Worm (Caenorhabditis elegans) whole organism, L3 larva: ENCODE data around the gene fax-1.

Experiments used
- R02D3.7 ChIP-seq: fragments of 150-350 bp; optimal IDR thresholded peaks from 2 replicates; lab custom pipeline; 2014; ENCODE audit warnings: missing biosample characterization, missing genetic modification characterization
- ZK546.5 ChIP-seq: sonication (generic microtip); optimal IDR thresholded peaks from 2 replicates; lab custom pipeline; 2017; ENCODE audit warnings: missing biosample characterization, missing genetic modification characterization
- aly-2 ChIP-seq: fragments of 150-350 bp; optimal IDR thresholded peaks from 2 replicates; lab custom pipeline; 2014; ENCODE audit warnings: missing biosample characterization, missing genetic modification characterization
- ama-1 ChIP-seq: fragments of 150-350 bp; optimal IDR thresholded peaks from 2 replicates; lab custom pipeline; 2018
- ceh-16 ChIP-seq: sonication (generic microtip); optimal IDR thresholded peaks from 2 replicates; lab custom pipeline; 2017; ENCODE audit warnings: missing biosample characterization, missing genetic modification characterization
- ceh-82 ChIP-seq: fragments of 150-350 bp; optimal IDR thresholded peaks from 2 replicates; lab custom pipeline; 2014; ENCODE audit warnings: missing biosample characterization, missing genetic modification characterization
- ceh-9 ChIP-seq: sonication (generic microtip); optimal IDR thresholded peaks from 2 replicates; lab custom pipeline; 2018; ENCODE audit warnings: missing biosample characterization, missing genetic modification characterization
- egl-27 ChIP-seq: sonication (generic microtip); optimal IDR thresholded peaks from 4 replicates; lab custom pipeline; 2017; ENCODE audit warnings: missing biosample characterization, missing genetic modification reagents, missing genetic modification characterization
- elt-1 ChIP-seq: fragments of 150-350 bp; optimal IDR thresholded peaks from 2 replicates; lab custom pipeline; 2014; ENCODE audit warnings: missing biosample characterization, missing genetic modification characterization
- elt-2 ChIP-seq: sonication (generic microtip); optimal IDR thresholded peaks from 2 replicates; lab custom pipeline; 2016; ENCODE audit warnings: missing genetic modification reagents, mild to moderate bottlenecking, missing genetic modification characterization, missing compliant biosample characterization
- elt-3 ChIP-seq, 3 experiments: fragments of 150-350 bp in 1 of 3; sonication (generic microtip) in 2 of 3; optimal IDR thresholded peaks; 2 replicates in 2 of 3; 4 replicates in 1 of 3; lab custom pipeline; 2014 to 2017; ENCODE audit warnings: missing biosample characterization in 3 of 3, missing genetic modification characterization in 3 of 3
- eor-1 ChIP-seq, 2 experiments: fragments of 150-350 bp; optimal IDR thresholded peaks; 2 replicates each; lab custom pipeline; 2014 to 2018; ENCODE audit warnings: missing biosample characterization in 2 of 2, missing genetic modification characterization in 2 of 2
- fkh-10 ChIP-seq: sonication (generic microtip); optimal IDR thresholded peaks from 2 replicates; lab custom pipeline; 2017; ENCODE audit warnings: missing biosample characterization, missing genetic modification reagents, missing genetic modification characterization
- fos-1 ChIP-seq: fragments of 150-350 bp; optimal IDR thresholded peaks from 2 replicates; lab custom pipeline; 2014; ENCODE audit warnings: missing biosample characterization, missing genetic modification characterization
- jun-1 ChIP-seq: fragments of 150-350 bp; optimal IDR thresholded peaks from 2 replicates; lab custom pipeline; 2014; ENCODE audit warnings: missing biosample characterization, missing genetic modification reagents, missing genetic modification characterization
- lin-15B ChIP-seq: fragments of 150-350 bp; optimal IDR thresholded peaks from 2 replicates; lab custom pipeline; 2014; ENCODE audit warnings: missing biosample characterization, missing genetic modification characterization
- lsy-12 ChIP-seq: sonication (generic microtip); optimal IDR thresholded peaks from 2 replicates; lab custom pipeline; 2016; ENCODE audit warnings: mild to moderate bottlenecking, missing genetic modification characterization, missing compliant biosample characterization
- mdl-1 ChIP-seq: fragments of 150-350 bp; optimal IDR thresholded peaks from 2 replicates; lab custom pipeline; 2014; ENCODE audit warnings: missing biosample characterization, missing genetic modification characterization
- mml-1 ChIP-seq: fragments of 150-350 bp; sonication (generic microtip); optimal IDR thresholded peaks from 3 replicates; lab custom pipeline; 2014; ENCODE audit warnings: missing biosample characterization, missing genetic modification characterization
- nfya-1 ChIP-seq: sonication (generic microtip); optimal IDR thresholded peaks from 2 replicates; lab custom pipeline; 2017; ENCODE audit warnings: missing genetic modification characterization, mild to moderate bottlenecking, missing compliant biosample characterization, antibody characterized with exemption, moderate library complexity; ENCODE audit not compliant: insufficient read depth
- nhr-11 ChIP-seq: fragments of 150-350 bp; optimal IDR thresholded peaks from 2 replicates; lab custom pipeline; 2014; ENCODE audit warnings: missing biosample characterization, missing genetic modification characterization
- nhr-12 ChIP-seq: fragments of 150-350 bp; optimal IDR thresholded peaks from 2 replicates; lab custom pipeline; 2014; ENCODE audit warnings: missing biosample characterization, missing genetic modification characterization
- nhr-23 ChIP-seq: fragments of 150-350 bp; optimal IDR thresholded peaks from 2 replicates; lab custom pipeline; 2014; ENCODE audit warnings: missing biosample characterization, missing genetic modification reagents, missing genetic modification characterization
- nhr-237 ChIP-seq: fragments of 150-350 bp; optimal IDR thresholded peaks from 2 replicates; lab custom pipeline; 2014; ENCODE audit warnings: missing biosample characterization, missing genetic modification characterization
- nhr-25 ChIP-seq: sonication (generic microtip); optimal IDR thresholded peaks from 2 replicates; lab custom pipeline; 2017; ENCODE audit warnings: missing biosample characterization, missing genetic modification characterization
- nhr-43 ChIP-seq: sonication (generic microtip); optimal IDR thresholded peaks from 2 replicates; lab custom pipeline; 2016; ENCODE audit warnings: mild to moderate bottlenecking, missing genetic modification characterization, missing compliant biosample characterization; ENCODE audit not compliant: poor library complexity, severe bottlenecking
- nhr-67 ChIP-seq: fragments of 150-350 bp; optimal IDR thresholded peaks from 2 replicates; lab custom pipeline; 2014; ENCODE audit warnings: missing biosample characterization, missing genetic modification characterization
- nhr-76 ChIP-seq: fragments of 150-350 bp; sonication (generic microtip); optimal IDR thresholded peaks from 5 replicates; lab custom pipeline; 2014; ENCODE audit warnings: missing biosample characterization, missing genetic modification characterization
- nhr-77 ChIP-seq: fragments of 150-350 bp; optimal IDR thresholded peaks from 2 replicates; lab custom pipeline; 2014; ENCODE audit warnings: missing biosample characterization, missing genetic modification characterization
- pha-4 ChIP-seq: fragments of 150-350 bp; optimal IDR thresholded peaks from 2 replicates; lab custom pipeline; 2014; ENCODE audit warnings: missing biosample characterization, missing genetic modification reagents, missing genetic modification characterization
- pqm-1 ChIP-seq: fragments of 150-350 bp; optimal IDR thresholded peaks from 2 replicates; lab custom pipeline; 2017; ENCODE audit warnings: missing biosample characterization, missing genetic modification characterization, inconsistent platforms
- sea-2 ChIP-seq: fragments of 150-350 bp; sonication (generic microtip); optimal IDR thresholded peaks from 4 replicates; lab custom pipeline; 2014; ENCODE audit warnings: missing biosample characterization, missing genetic modification reagents, missing genetic modification characterization
- snpc-4 ChIP-seq: fragments of 150-350 bp; optimal IDR thresholded peaks from 2 replicates; lab custom pipeline; 2014; ENCODE audit warnings: missing biosample characterization, missing genetic modification characterization
- tbx-2 ChIP-seq: sonication (generic microtip); optimal IDR thresholded peaks from 2 replicates; lab custom pipeline; 2016; ENCODE audit warnings: mild to moderate bottlenecking, missing genetic modification characterization, missing compliant biosample characterization
- unc-62 ChIP-seq: fragments of 150-350 bp; sonication (generic microtip); optimal IDR thresholded peaks from 4 replicates; lab custom pipeline; 2014; ENCODE audit warnings: missing biosample characterization, missing genetic modification reagents, missing genetic modification characterization
- zag-1 ChIP-seq: fragments of 150-350 bp; optimal IDR thresholded peaks from 2 replicates; lab custom pipeline; 2014; ENCODE audit warnings: missing biosample characterization, missing genetic modification characterization
- ztf-11 ChIP-seq: fragments of 150-350 bp; optimal IDR thresholded peaks from 2 replicates; lab custom pipeline; 2014; ENCODE audit warnings: missing biosample characterization, missing genetic modification characterization
- ztf-4 ChIP-seq: fragments of 150-350 bp; optimal IDR thresholded peaks from 2 replicates; lab custom pipeline; 2014; ENCODE audit warnings: missing biosample characterization, missing genetic modification characterization

The fax-1 gene

ce11 chrX:3218040-3218795 lies 19.1 kb upstream of the fax-1 start:
- TF ChIP-seq nhr-12 (tag; lab: Kevin White, UChicago): no peak
- peak in 1 of 3 experiments; percentile 41 for TF ChIP-seq elt-3 (tag; optimal IDR thresholded peaks at IDR 0.05; lab: Kevin White, UChicago)
- no peak for TF ChIP-seq fos-1 (tag; lab: Kevin White, UChicago)
- TF ChIP-seq nhr-77 (tag; lab: Kevin White, UChicago): no peak
- no peak for TF ChIP-seq mdl-1 (tag; lab: Kevin White, UChicago)
- TF ChIP-seq pqm-1 (tag; lab: Kevin White, UChicago): peak; percentile 4
- no peak for TF ChIP-seq ama-1
- no peak for TF ChIP-seq eor-1 (tag; optimal IDR thresholded peaks at IDR 0.05; lab: Kevin White, UChicago)
- TF ChIP-seq pha-4: peak; percentile 18
- peak; percentile 35 for TF ChIP-seq nhr-25 (tag; lab: Kevin White, UChicago)
- TF ChIP-seq unc-62 (GFP tag; lab: Kevin White, UChicago): no peak
- peak; percentile 74 for TF ChIP-seq elt-2

ce11 chrX:3216698-3217097 lies 17.5 kb upstream of the fax-1 start:
- no peak for TF ChIP-seq ztf-4 (tag; lab: Kevin White, UChicago)
- no peak for TF ChIP-seq jun-1 (tag; lab: Kevin White, UChicago)
- no peak for TF ChIP-seq nhr-12 (tag; lab: Kevin White, UChicago)
- TF ChIP-seq pqm-1 (tag; lab: Kevin White, UChicago): no peak
- no peak for TF ChIP-seq ama-1
- no peak for TF ChIP-seq lin-15B (tag; lab: Kevin White, UChicago)
- no peak for TF ChIP-seq sea-2 (GFP tag; lab: Kevin White, UChicago)
- TF ChIP-seq fkh-10: no peak
- no peak for TF ChIP-seq mdl-1 (tag; lab: Kevin White, UChicago)
- no peak for TF ChIP-seq ceh-82 (tag; lab: Kevin White, UChicago)
- no peak for TF ChIP-seq lsy-12 (tag; lab: Kevin White, UChicago)
- no peak for TF ChIP-seq ZK546.5 (tag; lab: Kevin White, UChicago)
- TF ChIP-seq nhr-43 (tag; lab: Kevin White, UChicago): no peak
- no peak for TF ChIP-seq snpc-4 (tag; lab: Kevin White, UChicago)
- TF ChIP-seq nhr-77 (tag; lab: Kevin White, UChicago): no peak
- no peak for TF ChIP-seq R02D3.7 (tag; lab: Kevin White, UChicago)
- no peak for TF ChIP-seq tbx-2

- TF ChIP-seq jun-1 (tag; lab: Kevin White, UChicago) (no peak), nhr-23 (tag; lab: Kevin White, UChicago) (no peak), nhr-237 (tag; lab: Kevin White, UChicago) (no peak), nhr-12 (tag; lab: Kevin White, UChicago) (no peak), nhr-67 (no peak), elt-2 (no peak), aly-2 (tag; lab: Kevin White, UChicago) (no peak), lin-15B (tag; lab: Kevin White, UChicago) (no peak), elt-3 (tag; optimal IDR thresholded peaks at IDR 0.05; lab: Kevin White, UChicago) (no peak), unc-62 (GFP tag; lab: Kevin White, UChicago) (no peak), mml-1 (tag; lab: Kevin White, UChicago) (no peak), elt-1 (no peak), nfya-1 (tag; lab: Kevin White, UChicago) (no peak), nhr-77 (tag; lab: Kevin White, UChicago) (no peak), fkh-10 (no peak), nhr-11 (tag; lab: Kevin White, UChicago) (no peak), lsy-12 (tag; lab: Kevin White, UChicago) (no peak)
These were observed 10.4 kb upstream of the fax-1 start, which contains the start of gene F28B4.4 for ce11 chrX:3209523-3209922. Gene F28B4.4 (minus strand): TSS chrX:3209623.

ce11 chrX:3204778-3205177 lies 5.6 kb upstream of the fax-1 start, which contains the start of gene F28B4.1:
Gene F28B4.1 (plus strand): TSS chrX:3205078.
- TF ChIP-seq nhr-43 (tag; lab: Kevin White, UChicago) (no peak), ztf-11 (tag; lab: Kevin White, UChicago) (no peak), nhr-67 (no peak), ama-1 (no peak), zag-1 (no peak), ztf-4 (tag; lab: Kevin White, UChicago) (no peak), nhr-25 (tag; lab: Kevin White, UChicago) (no peak), fos-1 (tag; lab: Kevin White, UChicago) (no peak), ceh-16 (tag; lab: Kevin White, UChicago) (no peak), mml-1 (tag; lab: Kevin White, UChicago) (no peak), ceh-9 (no peak), elt-1 (no peak), nhr-76 (tag; lab: Kevin White, UChicago) (no peak), egl-27 (tag; lab: Kevin White, UChicago) (no peak), snpc-4 (tag; lab: Kevin White, UChicago) (no peak)
